Worm (Caenorhabditis elegans) whole organism, midembryonic: ENCODE data around the gene srh-293.

Experiments used
- flt-1 ChIP-seq: fragments of 200-800 bp; sonication (Bioruptor generic); IDR thresholded peaks from 2 replicates; pipeline ENCODE4 v1.3.6; 2022; ENCODE audit warnings: missing genetic modification characterization, missing compliant biosample characterization
- tab-1 ChIP-seq: fragments of 200-800 bp; sonication (Bioruptor generic); IDR thresholded peaks from 2 replicates; pipeline ENCODE4 v1.3.6; 2022; ENCODE audit warnings: missing genetic modification characterization, missing compliant biosample characterization
- ztf-29 ChIP-seq: fragments of 200-800 bp; sonication (Bioruptor generic); IDR thresholded peaks from 2 replicates; pipeline ENCODE4 v1.3.6; 2022; ENCODE audit warnings: missing genetic modification reagents, missing genetic modification characterization, missing compliant biosample characterization

DNA sequence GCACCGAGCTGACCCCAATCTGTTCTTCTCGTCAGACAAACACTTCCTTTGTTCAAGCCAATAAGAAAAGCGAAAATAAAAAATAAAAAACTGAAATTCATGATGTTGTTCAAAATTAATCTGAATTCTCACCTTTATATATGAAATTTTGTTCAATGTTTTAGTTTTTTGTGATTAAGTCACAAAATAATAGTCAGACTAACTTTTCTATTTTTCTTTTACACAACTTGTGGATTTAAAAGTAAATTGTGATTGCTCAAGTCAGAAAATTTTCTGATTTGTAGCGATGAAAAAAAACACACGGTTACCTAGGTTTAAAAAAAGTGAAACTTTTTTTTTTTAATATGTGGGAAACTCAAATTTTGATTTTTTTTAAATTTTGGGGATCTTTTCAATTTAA lies 48.2 kb upstream of the srh-293 start, which contains the start of gene abf-3:
- TF ChIP-seq tab-1 (no peak), ztf-29 (GFP tag; lab: Robert Waterston, UW) (no peak), flt-1 (GFP tag; lab: Robert Waterston, UW) (no peak)
